Worm (Caenorhabditis elegans) whole organism, L4/young adult: ENCODE measurements around the gene clec-222.
"Not testable (repeated sequence)": the region's sequence is repeated elsewhere in the genome, so short reads cannot be mapped to it uniquely, and the experiment has no call there.

Experiments used
- W03F9.2 ChIP-seq: fragments of 150-350 bp; optimal IDR thresholded peaks from 2 replicates; lab custom pipeline; 2014; ENCODE audit warnings: missing biosample characterization, missing genetic modification characterization
- dao-5 ChIP-seq: sonication (generic microtip); optimal IDR thresholded peaks from 2 replicates; lab custom pipeline; 2016; ENCODE audit warnings: missing genotype, missing genetic modification characterization, moderate library complexity, missing compliant biosample characterization
- him-1 ChIP-seq: sonication (generic microtip); optimal IDR thresholded peaks from 2 replicates; lab custom pipeline; 2016; ENCODE audit warnings: missing genotype, missing genetic modification reagents, missing genetic modification characterization, missing compliant biosample characterization

The clec-222 gene

DNA sequence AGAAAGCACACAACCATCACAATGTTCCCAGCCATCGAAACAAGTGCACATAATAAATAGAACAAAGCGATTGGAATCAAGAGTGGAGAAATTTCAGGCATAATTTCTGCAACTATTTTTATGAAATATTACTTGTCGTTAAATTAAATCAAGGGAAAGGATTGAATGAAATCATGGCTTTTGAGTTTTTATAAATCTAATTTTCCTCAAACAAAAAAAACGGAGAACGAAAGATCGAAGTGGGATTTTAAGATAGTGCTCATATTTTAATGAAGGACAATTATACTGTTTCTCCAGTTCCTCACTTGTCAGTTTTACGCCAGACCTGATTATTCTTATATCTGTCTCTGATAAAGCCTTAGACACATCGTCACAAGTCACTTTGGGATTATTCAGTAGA is 18.7 kb upstream of the clec-222 start, which contains the start of gene srsx-33:
TSS of gene srsx-33 (minus strand) at position 101 of the 400 bp plus-strand sequence.
- TF ChIP-seq W03F9.2 (tag; lab: Kevin White, UChicago) (no peak), dao-5 (tag; lab: Kevin White, UChicago) (no peak), him-1 (tag; lab: Kevin White, UChicago) (no peak)

DNA sequence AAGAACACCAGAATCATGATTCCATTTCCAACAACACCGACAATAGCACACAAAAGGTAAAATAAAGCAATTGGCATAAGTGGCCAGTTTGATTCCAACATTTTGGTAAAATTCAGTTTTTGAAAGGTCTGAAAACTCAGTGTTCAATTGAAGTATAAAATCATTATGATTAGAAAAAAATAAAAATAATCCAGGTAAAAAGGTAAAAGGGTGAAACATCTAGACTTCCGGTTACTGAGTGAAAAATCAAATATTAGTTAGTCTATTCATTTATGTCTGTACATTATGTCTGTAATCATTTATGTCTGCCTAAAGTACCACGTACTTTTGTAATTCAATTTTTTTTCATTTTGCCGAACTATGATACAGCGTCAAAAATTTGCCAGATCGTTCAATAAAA is 16.2 kb upstream of the clec-222 start, which contains the start of gene srsx-31:
TSS of gene srsx-31 (minus strand) at position 101 of the 400 bp plus-strand sequence.
- no peak for TF ChIP-seq dao-5 (tag; lab: Kevin White, UChicago)
- TF ChIP-seq him-1 (tag; lab: Kevin White, UChicago): no peak
- TF ChIP-seq W03F9.2 (tag; lab: Kevin White, UChicago): no peak

DNA sequence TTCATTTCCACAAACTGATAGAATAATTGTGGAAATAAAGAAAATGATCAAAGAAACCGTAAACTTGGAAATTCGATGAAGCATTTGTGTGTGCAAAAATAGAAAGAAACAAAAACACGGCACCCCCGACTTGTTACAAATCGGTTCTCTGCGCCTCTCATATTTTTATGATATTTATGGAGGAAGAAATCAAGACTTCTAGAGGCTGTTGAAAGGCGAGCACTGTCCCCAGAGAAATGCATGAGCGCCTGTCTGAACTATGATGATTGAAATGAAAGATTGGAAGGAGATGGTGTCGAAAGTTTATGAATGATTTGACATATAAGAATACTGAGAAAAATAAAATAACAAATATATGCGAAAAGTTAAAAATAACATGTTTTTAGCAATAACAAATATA is 12.3 kb upstream of the clec-222 start, which contains the start of gene lgc-36:
TSS of gene lgc-36 (minus strand) at position 101 of the 400 bp plus-strand sequence.
- TF ChIP-seq dao-5 (tag; lab: Kevin White, UChicago) (no peak), W03F9.2 (tag; lab: Kevin White, UChicago) (no peak), him-1 (tag; lab: Kevin White, UChicago) (no peak)

DNA sequence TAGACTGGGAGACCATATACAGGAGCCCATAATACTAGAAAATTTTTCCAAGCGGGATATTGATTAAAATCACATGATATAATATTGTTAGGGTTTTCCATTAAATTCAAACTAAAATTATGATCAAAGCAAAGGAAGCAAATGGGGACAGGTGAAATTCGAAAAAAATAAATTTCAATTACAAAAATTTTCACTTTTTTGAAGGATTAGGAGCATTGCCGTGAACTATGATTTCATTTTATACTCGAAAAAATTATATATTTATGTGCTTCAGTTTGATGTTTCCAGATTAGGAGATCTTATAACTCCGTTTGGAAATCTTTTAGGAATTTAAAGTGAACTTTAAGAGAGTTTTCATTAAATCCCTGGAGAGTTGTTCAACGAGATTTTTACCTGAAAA is 10.5 kb upstream of the clec-222 start, which contains the start of gene F07B10.7:
TSS of gene F07B10.7 (minus strand) at position 101 of the 400 bp plus-strand sequence.
- no peak for TF ChIP-seq him-1 (tag; lab: Kevin White, UChicago)
- no peak for TF ChIP-seq W03F9.2 (tag; lab: Kevin White, UChicago)
- TF ChIP-seq dao-5 (tag; lab: Kevin White, UChicago): no peak

DNA sequence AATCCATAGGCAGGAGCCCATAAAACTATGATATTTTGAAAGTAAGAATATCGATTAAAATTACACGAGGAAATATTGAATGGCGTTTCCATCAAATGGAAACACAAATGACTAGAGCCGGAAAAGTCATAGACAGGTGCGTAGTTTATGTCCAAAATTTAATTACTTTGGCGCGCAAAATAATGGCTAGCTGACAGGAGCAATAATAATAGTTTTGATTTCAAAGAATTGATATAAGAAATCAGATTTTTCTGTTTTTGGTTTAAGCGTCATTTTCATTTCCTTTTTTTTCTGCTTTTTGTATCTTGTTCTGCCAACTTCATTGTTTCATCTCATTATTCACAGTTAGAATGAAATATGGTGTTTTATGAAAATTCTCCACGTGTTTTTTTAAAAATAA is 8.1 kb upstream of the clec-222 start, which contains the start of gene F07B10.4:
TSS of gene F07B10.4 (minus strand) at position 101 of the 400 bp plus-strand sequence.
- no peak for TF ChIP-seq W03F9.2 (tag; lab: Kevin White, UChicago)
- TF ChIP-seq dao-5 (tag; lab: Kevin White, UChicago): no peak
- TF ChIP-seq him-1 (tag; lab: Kevin White, UChicago): no peak

DNA sequence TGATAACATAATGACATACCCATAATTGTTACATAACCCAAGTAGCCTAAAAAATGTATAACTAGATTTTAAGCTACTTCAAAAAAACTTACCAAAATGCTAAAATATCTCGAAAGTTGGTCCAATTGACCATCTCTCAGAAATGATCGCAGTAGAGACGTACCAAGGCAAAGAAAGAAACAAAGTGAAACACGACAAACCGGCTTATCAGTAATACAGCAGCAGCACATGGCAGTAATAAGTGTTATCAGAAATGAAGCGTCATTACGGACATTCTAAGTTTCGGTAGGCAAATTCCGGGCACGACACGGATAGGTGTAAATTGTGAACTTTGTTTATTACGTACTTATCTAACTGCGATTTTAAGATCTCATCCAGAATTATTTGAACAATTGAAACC is 5.7 kb upstream of the clec-222 start, which contains the start of gene cln-3.1:
TSS of gene cln-3.1 (minus strand) at position 171 of the 400 bp plus-strand sequence.
- TF ChIP-seq W03F9.2 (tag; lab: Kevin White, UChicago) (no peak), him-1 (tag; lab: Kevin White, UChicago) (no peak), dao-5 (tag; lab: Kevin White, UChicago) (no peak)

DNA sequence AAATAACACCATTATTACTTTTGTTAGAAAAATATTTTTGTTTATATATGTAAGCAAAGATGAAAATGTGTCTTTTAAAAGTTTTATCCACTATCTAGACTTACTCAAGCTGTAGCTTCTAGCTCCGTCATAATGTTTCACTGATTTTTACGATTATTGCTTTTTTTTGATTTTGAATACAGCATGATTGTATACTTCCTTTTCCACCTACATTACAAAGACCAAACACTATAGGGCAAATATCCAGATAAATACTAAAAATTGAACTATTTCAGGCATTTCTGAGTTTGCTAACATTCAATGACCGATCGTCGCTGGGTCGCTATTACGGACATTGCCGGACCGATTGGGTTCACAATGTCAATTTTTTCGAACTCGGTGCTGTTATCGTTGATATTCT is 4.5 kb upstream of the clec-222 start, which contains the start of gene str-116:
TSS of gene str-116 (plus strand) at position 301 of the 400 bp plus-strand sequence.
- TF ChIP-seq W03F9.2 (tag; lab: Kevin White, UChicago) (no peak), him-1 (tag; lab: Kevin White, UChicago) (no peak), dao-5 (tag; lab: Kevin White, UChicago) (no peak)

DNA sequence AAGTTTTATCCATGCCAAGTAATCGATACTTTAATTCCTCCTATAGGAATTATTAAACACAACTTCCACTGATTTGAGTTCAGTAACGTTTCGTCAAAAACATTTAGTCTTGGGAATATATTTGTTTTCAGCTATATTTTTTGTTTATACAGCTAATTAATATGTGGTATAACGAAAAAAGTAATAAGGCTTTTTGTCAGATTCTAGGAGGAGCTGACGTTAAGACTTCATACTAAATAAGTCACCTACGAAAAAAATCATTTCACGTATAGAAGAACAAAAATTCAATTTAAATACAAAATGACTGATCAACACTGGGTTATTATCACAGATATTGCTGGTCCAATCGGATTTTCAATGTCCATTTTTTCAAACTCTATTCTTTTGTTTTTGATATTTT is 2.4 kb upstream of the clec-222 start, which contains the start of gene str-115:
TSS of gene str-115 (plus strand) at position 301 of the 400 bp plus-strand sequence.
- TF ChIP-seq W03F9.2 (tag; lab: Kevin White, UChicago): no peak
- no peak for TF ChIP-seq dao-5 (tag; lab: Kevin White, UChicago)
- TF ChIP-seq him-1 (tag; lab: Kevin White, UChicago): no peak

DNA sequence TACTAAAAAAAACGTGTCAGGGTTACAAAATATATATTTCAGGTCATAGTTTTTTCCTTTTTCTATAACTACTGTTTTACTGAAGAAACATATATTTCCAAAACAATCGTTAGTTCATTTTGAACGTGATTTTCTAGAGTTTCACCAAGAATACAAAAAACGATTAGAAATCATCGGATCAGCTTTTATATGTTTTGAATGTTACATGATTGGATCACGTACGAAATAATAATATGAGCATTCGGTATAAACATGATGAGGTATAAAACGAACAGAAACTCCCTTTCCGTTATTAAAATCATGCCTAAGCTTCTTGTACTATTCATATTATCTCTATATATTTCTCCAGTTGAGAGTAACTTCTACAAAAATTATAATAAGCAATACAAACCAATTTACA is 1.7 kb downstream of the clec-222 start, which contains the start of gene clec-223:
TSS of gene clec-223 (plus strand) at position 301 of the 400 bp plus-strand sequence.
- TF ChIP-seq dao-5 (tag; lab: Kevin White, UChicago): no peak
- TF ChIP-seq him-1 (tag; lab: Kevin White, UChicago): no peak
- no peak for TF ChIP-seq W03F9.2 (tag; lab: Kevin White, UChicago)

DNA sequence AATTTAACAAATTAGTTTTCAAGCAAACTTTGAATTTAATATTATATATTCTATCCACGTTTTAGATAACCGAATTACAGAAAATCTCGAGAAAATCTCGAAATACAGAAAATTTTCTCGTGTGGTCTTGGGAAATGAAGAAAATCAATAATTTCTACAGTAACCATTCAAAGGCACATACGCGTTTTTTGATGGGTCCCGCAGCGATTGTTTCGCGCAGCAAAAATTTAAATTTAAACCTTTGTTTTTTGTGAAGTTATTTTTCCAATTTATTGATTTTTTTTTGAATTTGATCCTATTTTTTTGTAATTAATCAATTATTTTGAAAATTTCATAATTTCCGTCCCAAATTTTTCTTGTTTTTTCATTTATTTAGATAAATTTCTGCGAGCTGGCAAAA is 8.4 kb downstream of the clec-222 start:
- no peak for TF ChIP-seq dao-5 (tag; lab: Kevin White, UChicago)
- no peak for TF ChIP-seq him-1 (tag; lab: Kevin White, UChicago)
- TF ChIP-seq W03F9.2 (tag; lab: Kevin White, UChicago): no peak

DNA sequence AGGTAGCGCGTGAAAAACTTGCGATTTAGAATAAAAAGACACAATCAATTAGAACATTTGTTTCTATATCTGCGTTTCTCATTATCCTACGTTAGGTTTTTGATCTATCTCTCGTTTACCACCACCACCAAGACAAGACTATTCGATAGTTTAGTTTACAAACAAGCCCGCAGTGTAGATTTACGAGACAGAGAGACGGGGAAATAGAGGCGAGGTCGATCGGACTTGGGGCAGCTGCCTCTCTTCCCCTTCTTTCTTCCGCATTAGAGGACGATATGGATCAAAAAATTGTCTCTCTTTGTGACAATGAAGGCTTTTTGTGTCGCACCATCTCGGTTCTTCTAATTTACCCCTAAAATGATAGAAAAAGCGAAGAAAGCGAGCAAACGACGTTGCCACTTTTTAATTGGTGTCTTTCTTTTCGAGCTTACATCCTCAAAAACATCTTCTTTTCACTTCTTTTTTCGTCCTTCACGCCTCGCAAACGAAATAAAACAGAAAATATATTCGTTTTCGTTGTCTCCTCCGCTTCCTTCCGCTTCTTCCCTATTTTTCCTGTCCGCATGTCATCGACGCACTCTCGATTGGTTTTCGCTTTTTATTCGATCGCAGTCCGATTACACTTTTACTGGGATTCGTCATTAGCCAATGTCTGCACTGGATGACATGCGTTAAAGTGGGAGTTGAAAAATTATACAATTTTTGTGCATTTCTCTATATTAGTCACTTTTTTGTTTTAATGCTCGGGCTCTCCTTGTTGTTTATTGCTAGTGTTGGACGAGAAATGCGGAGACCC is 10.5 kb downstream of the clec-222 start:
- TF ChIP-seq dao-5 (tag; lab: Kevin White, UChicago): no peak

DNA sequence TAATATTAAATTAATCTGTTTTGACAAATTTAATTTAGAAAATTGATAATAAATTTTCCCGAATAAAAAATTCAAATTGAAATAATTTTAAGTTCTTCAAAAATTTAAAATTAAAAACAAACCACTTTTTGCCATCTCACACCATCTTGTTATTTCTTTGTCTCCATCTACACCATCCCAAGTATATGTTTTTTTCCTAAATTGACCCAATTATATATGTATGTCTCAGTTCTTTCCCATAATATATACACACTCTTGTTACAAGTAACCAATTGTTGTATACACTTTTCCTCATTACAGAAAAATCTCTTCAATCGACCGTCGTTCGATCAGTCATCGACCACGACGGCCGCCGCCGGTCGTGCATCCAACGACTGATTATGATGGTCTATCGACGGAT is 11.1 kb downstream of the clec-222 start, which contains the start of gene gly-20:
TSS of gene gly-20 (plus strand) at position 301 of the 400 bp plus-strand sequence.
- no peak for TF ChIP-seq him-1 (tag; lab: Kevin White, UChicago)
- TF ChIP-seq W03F9.2 (tag; lab: Kevin White, UChicago): no peak
- no peak for TF ChIP-seq dao-5 (tag; lab: Kevin White, UChicago)

DNA sequence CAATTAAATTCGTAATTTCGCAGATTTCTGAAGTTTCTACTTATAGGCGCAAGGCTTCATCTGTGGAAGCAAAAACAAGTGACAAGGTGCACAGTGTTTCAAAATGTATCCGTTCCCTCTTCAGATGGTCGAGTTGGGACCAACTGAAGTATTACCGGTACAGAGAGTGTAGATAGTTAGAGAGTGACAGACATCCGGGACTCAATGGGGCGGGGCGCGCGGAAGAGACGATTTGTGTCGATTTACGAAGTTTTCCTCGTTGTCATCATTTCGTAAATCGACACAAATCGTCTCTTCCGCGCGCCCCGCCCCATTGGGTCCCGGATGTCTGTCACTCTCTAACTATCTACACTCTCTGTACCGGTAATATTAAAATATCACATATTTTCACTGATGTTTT is 15.0 kb downstream of the clec-222 start, which contains the start of gene C03E10.3:
TSS of gene C03E10.3 (plus strand) at position 301 of the 400 bp plus-strand sequence.
- TF ChIP-seq him-1, W03F9.2, dao-5 (tag; lab: Kevin White, UChicago): not testable (repeated sequence)
